Worm (Caenorhabditis elegans): ENCODE data around the gene glb-14.

DNA sequence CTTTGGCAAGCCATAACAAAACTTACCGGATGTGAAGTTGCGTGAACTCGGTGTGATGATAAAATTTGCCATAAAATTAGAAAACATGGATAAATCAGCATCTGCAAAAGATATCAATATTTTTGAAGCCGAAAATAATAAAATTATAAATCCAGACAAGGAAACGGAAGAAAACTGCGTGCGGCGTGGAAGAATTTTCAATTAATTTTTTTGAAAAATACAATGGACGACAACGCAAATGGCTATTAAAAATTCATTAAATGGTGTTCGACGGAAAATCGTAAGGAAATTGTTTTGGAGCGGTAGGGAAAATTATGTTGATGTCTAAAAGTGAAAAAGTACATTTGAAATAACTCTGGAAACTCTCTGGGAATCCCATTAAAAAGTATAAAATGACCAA, 14.3 kb upstream of the glb-14 start, which contains the start of gene acr-18:
- TF ChIP-seq him-1 (tag; optimal IDR thresholded peaks at IDR 0.05) = no peak
- no peak for TF ChIP-seq dao-5 (tag; optimal IDR thresholded peaks at IDR 0.05)

Measured in whole organism, L4/young adult.